Worm (Caenorhabditis elegans) whole organism, L4 larva: ENCODE measurements around the gene F59B2.14.

ENCODE experiments used
- mdl-1 ChIP-seq, 2 experiments: fragments of 150-350 bp in 1 of 2; sonication (generic microtip) in 1 of 2; optimal IDR thresholded peaks; 2 replicates each; lab custom pipeline; 2014 to 2017; ENCODE audit warnings: missing biosample characterization in 2 of 2, missing genetic modification characterization in 2 of 2
- nhr-25 ChIP-seq: sonication (generic microtip); optimal IDR thresholded peaks from 2 replicates; lab custom pipeline; 2017; ENCODE audit warnings: missing genetic modification characterization, mild to moderate bottlenecking, missing compliant biosample characterization, antibody characterized with exemption, moderate library complexity, borderline replicate concordance; ENCODE audit not compliant: insufficient read depth

DNA sequence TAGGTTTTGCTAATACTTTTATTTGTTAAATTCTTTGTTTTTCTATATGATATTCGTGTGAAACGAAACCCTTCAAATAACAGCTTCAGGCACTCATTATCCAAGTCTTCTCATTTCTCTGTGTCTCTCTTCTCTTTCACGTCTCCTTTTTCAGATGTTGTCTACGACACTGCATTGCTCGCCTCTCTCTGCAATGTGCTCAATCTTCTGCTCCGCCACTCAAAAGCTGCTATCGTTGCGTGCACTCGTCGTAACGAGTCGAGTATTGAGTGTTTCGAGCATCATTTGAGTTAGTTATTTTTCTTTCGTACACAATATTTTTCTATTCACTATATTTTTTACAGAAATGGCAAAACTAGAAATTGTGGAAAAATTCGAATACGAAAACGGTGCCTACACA is 49.3 kb downstream of the F59B2.14 start:
- TF ChIP-seq mdl-1 (tag; optimal IDR thresholded peaks at IDR 0.05; lab: Kevin White, UChicago) = no peak
- no peak for TF ChIP-seq nhr-25 (tag; lab: Kevin White, UChicago)
